Fruit fly (Drosophila melanogaster) whole organism, wandering third instar larva: ENCODE data around the gene CG15803.

ENCODE experiments used
- Dfd ChIP-seq: fragments of >200 bp; optimal IDR thresholded peaks from 2 replicates; lab custom pipeline; 2017; ENCODE audit warnings: missing biosample characterization, missing genetic modification characterization
- Hr83 ChIP-seq: fragments of 200-300 bp; sonication (Bioruptor generic); optimal IDR thresholded peaks from 2 replicates; lab custom pipeline; 2016; ENCODE audit warnings: missing biosample characterization, mild to moderate bottlenecking, missing genetic modification characterization, moderate library complexity; ENCODE audit not compliant: poor library complexity, severe bottlenecking
- dmrt93B ChIP-seq: fragments of 200-800 bp; sonication (Bioruptor generic); optimal IDR thresholded peaks from 2 replicates; lab custom pipeline; 2018; ENCODE audit warnings: missing biosample characterization, mild to moderate bottlenecking, missing genetic modification characterization
- h ChIP-seq: fragments of 200-800 bp; sonication (Bioruptor generic); optimal IDR thresholded peaks from 3 replicates; lab custom pipeline; 2016; ENCODE audit warnings: missing biosample characterization, mild to moderate bottlenecking, missing genetic modification characterization
- woc ChIP-seq: sonication (Bioruptor generic); optimal IDR thresholded peaks from 2 replicates; lab custom pipeline; 2016; ENCODE audit warnings: missing biosample characterization, mild to moderate bottlenecking, missing genetic modification characterization

dm6 chr3R:18399698-18400020, 39.1 kb upstream of the CG15803 start:
- TF ChIP-seq woc (no peak), dmrt93B (GFP tag; lab: Kevin White, UChicago) (no peak), Dfd (GFP tag; lab: Kevin White, UChicago) (no peak), Hr83 (GFP tag; lab: Kevin White, UChicago) (no peak), h (GFP tag; lab: Kevin White, UChicago) (no peak)
